Worm (Caenorhabditis elegans) whole organism, young adult: ENCODE data around the gene sde-2.

Experiments
- K12H6.12 ChIP-seq: fragments of 200-800 bp; sonication (Bioruptor generic); optimal IDR thresholded peaks from 2 replicates; lab custom pipeline; 2018; ENCODE audit warnings: mild to moderate bottlenecking, missing genetic modification characterization, missing compliant biosample characterization
- athp-1 ChIP-seq: sonication (generic microtip); optimal IDR thresholded peaks from 2 replicates; lab custom pipeline; 2017; ENCODE audit warnings: mild to moderate bottlenecking, missing genetic modification characterization, missing compliant biosample characterization
- dpl-1 ChIP-seq: fragments of 150-350 bp; optimal IDR thresholded peaks from 2 replicates; lab custom pipeline; 2014; ENCODE audit warnings: missing biosample characterization, missing genetic modification reagents, missing genetic modification characterization
- egrh-3 ChIP-seq: fragments of 200-800 bp; sonication (Bioruptor generic); IDR thresholded peaks from 2 replicates; pipeline ENCODE4 v1.3.6; 2022; ENCODE audit warnings: missing genetic modification reagents, missing genetic modification characterization, missing compliant biosample characterization
- madf-3 ChIP-seq: fragments of 200-800 bp; sonication (Bioruptor generic); IDR thresholded peaks from 2 replicates; pipeline ENCODE4 v1.3.6; 2022; ENCODE audit warnings: missing genetic modification reagents, missing genetic modification characterization, missing compliant biosample characterization
- madf-6 ChIP-seq: fragments of 200-800 bp; sonication (Bioruptor generic); IDR thresholded peaks from 2 replicates; pipeline ENCODE4 v1.3.6; 2022; ENCODE audit warnings: missing genetic modification reagents, missing genetic modification characterization, missing compliant biosample characterization
- pha-4 ChIP-seq: fragments of 150-350 bp; sonication (generic microtip); optimal IDR thresholded peaks from 2 replicates; lab custom pipeline; 2014; ENCODE audit warnings: missing biosample characterization, missing genetic modification reagents, missing genetic modification characterization
- repo-1 ChIP-seq: sonication (generic microtip); optimal IDR thresholded peaks from 2 replicates; lab custom pipeline; 2017; ENCODE audit warnings: mild to moderate bottlenecking, missing genetic modification characterization, missing compliant biosample characterization

DNA sequence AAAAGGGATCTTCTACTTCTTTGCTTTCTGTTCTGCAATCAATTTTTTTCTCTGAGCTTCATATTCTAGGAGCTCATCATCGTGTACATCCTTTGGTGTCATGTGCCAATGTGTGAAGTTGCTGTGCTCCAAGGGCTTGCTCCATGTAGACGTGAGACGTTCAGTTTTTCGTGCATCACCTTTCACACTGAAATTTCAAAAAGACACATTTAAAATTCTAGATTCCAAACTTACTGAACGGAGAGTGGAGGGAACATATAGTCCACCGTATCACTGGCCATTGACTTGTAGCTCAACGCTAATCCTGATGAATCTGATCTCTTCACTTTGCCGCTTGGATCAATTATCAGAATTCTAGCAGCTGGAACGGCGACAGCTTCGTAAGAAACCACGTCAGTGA lies 23.4 kb downstream of the sde-2 start:
- TF ChIP-seq pha-4 (tag; lab: Kevin White, UChicago) (no peak), repo-1 (tag; lab: Kevin White, UChicago) (peak; percentile 23), madf-3 (GFP tag; lab: Robert Waterston, UW) (no peak), K12H6.12 (tag; lab: Kevin White, UChicago) (no peak), madf-6 (no peak), dpl-1 (no peak), egrh-3 (GFP tag; lab: Robert Waterston, UW) (no peak), athp-1 (tag; lab: Kevin White, UChicago) (no peak)
